Fruit fly (Drosophila melanogaster) whole organism, embryonic: ENCODE data around the gene Pgcl.

Experiments used
- Bgb ChIP-seq: fragments of 200-800 bp; sonication (Bioruptor generic); IDR thresholded peaks from 2 replicates; pipeline ENCODE4 v1.3.6; 2022; ENCODE audit warnings: missing biosample characterization, missing genetic modification characterization; ENCODE audit not compliant: partially characterized antibody
- CG12104 ChIP-seq: fragments of 200-800 bp; sonication (Bioruptor generic); optimal IDR thresholded peaks from 3 replicates; lab custom pipeline; 2016; ENCODE audit warnings: missing biosample characterization, missing genetic modification characterization
- CG14710 ChIP-seq: fragments of 200-800 bp; sonication (Bioruptor generic); optimal IDR thresholded peaks from 3 replicates; lab custom pipeline; 2019; ENCODE audit warnings: missing biosample characterization, mild to moderate bottlenecking, missing genetic modification characterization, moderate library complexity
- CG15696 ChIP-seq: fragments of 200-800 bp; sonication (Bioruptor generic); optimal IDR thresholded peaks from 2 replicates; lab custom pipeline; 2019; ENCODE audit warnings: missing biosample characterization, mild to moderate bottlenecking, missing genetic modification characterization, moderate library complexity
- CG17612 ChIP-seq: fragments of 200-800 bp; sonication (Bioruptor generic); IDR thresholded peaks from 2 replicates; pipeline ENCODE4 v1.3.6; 2022; ENCODE audit warnings: missing biosample characterization, missing genetic modification characterization
- CG2889 ChIP-seq: fragments of 200-800 bp; sonication (Bioruptor generic); IDR thresholded peaks from 3 replicates; pipeline ENCODE4 v1.3.6; 2022; ENCODE audit warnings: missing biosample characterization, missing genetic modification characterization
- CG31224 ChIP-seq: fragments of 200-800 bp; sonication (Bioruptor generic); IDR thresholded peaks from 2 replicates; pipeline ENCODE4 v1.3.6; 2022; ENCODE audit warnings: missing biosample characterization, missing genetic modification characterization
- CG4328 ChIP-seq: fragments of 200-800 bp; sonication (Bioruptor generic); optimal IDR thresholded peaks from 3 replicates; lab custom pipeline; 2017; ENCODE audit warnings: missing biosample characterization, missing genetic modification reagents, missing genetic modification characterization
- CG5180 ChIP-seq: fragments of 200-800 bp; sonication (Bioruptor generic); optimal IDR thresholded peaks from 3 replicates; lab custom pipeline; 2017; ENCODE audit warnings: missing biosample characterization, missing genetic modification characterization, mild to moderate bottlenecking, moderate library complexity, missing genetic modification reagents
- CG6765 ChIP-seq: fragments of 200-800 bp; sonication (Bioruptor generic); optimal IDR thresholded peaks from 3 replicates; lab custom pipeline; 2017; ENCODE audit warnings: missing biosample characterization, mild to moderate bottlenecking, missing genetic modification characterization
- Dfd ChIP-seq, 2 experiments: fragments of >200 bp; optimal IDR thresholded peaks; 2 replicates each; lab custom pipeline; 2017; ENCODE audit warnings: missing biosample characterization in 2 of 2, missing genetic modification characterization in 2 of 2
- Dref ChIP-seq: fragments of 200-800 bp; sonication (Bioruptor generic); IDR thresholded peaks from 2 replicates; pipeline ENCODE4 v1.3.6; 2022; ENCODE audit warnings: missing biosample characterization, missing genetic modification characterization
- Ets65A ChIP-seq: fragments of 200-800 bp; sonication (Bioruptor generic); peaks from one replicate; lab custom pipeline; 2016; ENCODE audit warnings: missing biosample characterization, missing genetic modification characterization
- Fer1 ChIP-seq: fragments of 200-800 bp; sonication (Bioruptor generic); optimal IDR thresholded peaks from 2 replicates; lab custom pipeline; 2017; ENCODE audit warnings: missing biosample characterization, mild to moderate bottlenecking, missing genetic modification characterization
- H15 ChIP-seq: fragments of 200-800 bp; sonication (Bioruptor generic); IDR thresholded peaks from 3 replicates; pipeline ENCODE4 v1.3.6; 2022; ENCODE audit warnings: missing biosample characterization, missing genetic modification characterization
- HHEX ChIP-seq: fragments of 200-800 bp; sonication (Bioruptor generic); optimal IDR thresholded peaks from 3 replicates; lab custom pipeline; 2017; ENCODE audit warnings: missing biosample characterization, mild to moderate bottlenecking, missing genetic modification characterization, missing genetic modification reagents
- Med ChIP-seq: fragments of 200-800 bp; sonication (Bioruptor generic); peaks from one replicate; lab custom pipeline; 2016; ENCODE audit warnings: missing biosample characterization, missing genetic modification characterization, mild to moderate bottlenecking, inconsistent platforms, moderate library complexity
- Myb ChIP-seq: fragments of 200-800 bp; sonication (Bioruptor generic); optimal IDR thresholded peaks from 2 replicates; lab custom pipeline; 2016; ENCODE audit warnings: missing biosample characterization, missing genetic modification characterization
- NC2β ChIP-seq: fragments of 200-800 bp; sonication (Bioruptor generic); optimal IDR thresholded peaks from 2 replicates; lab custom pipeline; 2016; ENCODE audit warnings: missing biosample characterization, missing genetic modification characterization
- Oaz ChIP-seq: fragments of 200-800 bp; sonication (Bioruptor generic); IDR thresholded peaks from 2 replicates; pipeline ENCODE4 v1.3.6; 2022; ENCODE audit warnings: missing biosample characterization, missing genetic modification characterization
- Pdp1 ChIP-seq, 2 experiments: fragments of 200-800 bp; sonication (Bioruptor generic); optimal IDR thresholded peaks; 3 replicates each; lab custom pipeline; 2016; ENCODE audit warnings: missing biosample characterization in 2 of 2, missing genetic modification characterization in 2 of 2, mild to moderate bottlenecking in 1 of 2, moderate library complexity in 1 of 2
- Xrp1 ChIP-seq: fragments of 200-800 bp; sonication (Bioruptor generic); IDR thresholded peaks from 2 replicates; pipeline ENCODE4 v1.3.6; 2022; ENCODE audit warnings: missing biosample characterization, missing genetic modification characterization
- ara ChIP-seq: fragments of 200-800 bp; sonication (Bioruptor generic); IDR thresholded peaks from 2 replicates; pipeline ENCODE4 v1.3.6; 2022; ENCODE audit warnings: missing biosample characterization, missing genetic modification characterization
- crol ChIP-seq: fragments of 200-800 bp; sonication (Bioruptor generic); IDR thresholded peaks from 2 replicates; pipeline ENCODE4 v1.3.6; 2022; ENCODE audit warnings: missing biosample characterization, missing genetic modification characterization
- dmrt11E ChIP-seq: fragments of 200-800 bp; sonication (Bioruptor generic); optimal IDR thresholded peaks from 3 replicates; lab custom pipeline; 2018; ENCODE audit warnings: missing biosample characterization, mild to moderate bottlenecking, missing genetic modification characterization, moderate library complexity
- esg ChIP-seq: fragments of 200-800 bp; sonication (Bioruptor generic); conservative IDR thresholded peaks from 2 replicates; pipeline ENCODE4 v1.3.6; 2022; ENCODE audit warnings: missing biosample characterization, missing genetic modification characterization
- eyg ChIP-seq: fragments of 200-800 bp; sonication (Bioruptor generic); optimal IDR thresholded peaks from 3 replicates; lab custom pipeline; 2016; ENCODE audit warnings: missing biosample characterization, missing genetic modification characterization
- gsb-n ChIP-seq: fragments of 200-800 bp; sonication (Bioruptor generic); optimal IDR thresholded peaks from 3 replicates; lab custom pipeline; 2018; ENCODE audit warnings: missing biosample characterization, mild to moderate bottlenecking, missing genetic modification characterization
- gt ChIP-seq: fragments of 200-800 bp; sonication (Bioruptor generic); IDR thresholded peaks from 2 replicates; pipeline ENCODE4 v1.3.6; 2022; ENCODE audit warnings: missing biosample characterization, missing genetic modification characterization
- hbn ChIP-seq: fragments of 200-800 bp; sonication (Bioruptor generic); IDR thresholded peaks from 2 replicates; pipeline ENCODE4 v1.3.6; 2022; ENCODE audit warnings: missing biosample characterization, missing genetic modification characterization; ENCODE audit not compliant: partially characterized antibody
- ind ChIP-seq: fragments of 200-800 bp; sonication (Bioruptor generic); optimal IDR thresholded peaks from 3 replicates; lab custom pipeline; 2016; ENCODE audit warnings: missing biosample characterization, missing genetic modification characterization
- mirr ChIP-seq: fragments of 200-800 bp; sonication (Bioruptor generic); optimal IDR thresholded peaks from 3 replicates; lab custom pipeline; 2018; ENCODE audit warnings: missing biosample characterization, mild to moderate bottlenecking, missing genetic modification characterization
- onecut ChIP-seq: fragments of 200-800 bp; sonication (Bioruptor generic); IDR thresholded peaks from 2 replicates; pipeline ENCODE4 v1.3.6; 2022; ENCODE audit warnings: missing biosample characterization, missing genetic modification characterization
- otp ChIP-seq: fragments of 200-800 bp; sonication (Bioruptor generic); IDR thresholded peaks from 3 replicates; pipeline ENCODE4, ENCODE4 v1.3.6; 2022; ENCODE audit warnings: missing biosample characterization, missing genetic modification characterization
- pros ChIP-seq: fragments of 200-800 bp; sonication (Bioruptor generic); optimal IDR thresholded peaks from 3 replicates; lab custom pipeline; 2019; ENCODE audit warnings: missing biosample characterization, mild to moderate bottlenecking, missing genetic modification characterization, moderate library complexity
- psq ChIP-seq: fragments of 200-800 bp; sonication (Bioruptor generic); optimal IDR thresholded peaks from 2 replicates; lab custom pipeline; 2017; ENCODE audit warnings: missing biosample characterization, missing genetic modification characterization
- sc ChIP-seq, 3 experiments: fragments of >200 bp in 2 of 3; fragments of 200-800 bp in 1 of 3; sonication (Bioruptor generic) in 1 of 3; optimal IDR thresholded peaks; 2 replicates in 2 of 3; 3 replicates in 1 of 3; lab custom pipeline; 2017; ENCODE audit warnings: mild to moderate bottlenecking in 1 of 3, missing biosample characterization in 1 of 3, missing genetic modification characterization in 1 of 3, missing genetic modification reagents in 1 of 3
- sens ChIP-seq: fragments of 200-800 bp; sonication (Bioruptor generic); peaks from one replicate; lab custom pipeline; 2016; ENCODE audit warnings: missing biosample characterization, missing genetic modification characterization
- sens-2 ChIP-seq: fragments of 200-800 bp; sonication (Bioruptor generic); IDR thresholded peaks from 2 replicates; pipeline ENCODE4 v1.3.6; 2022; ENCODE audit warnings: missing biosample characterization, missing genetic modification characterization
- toy ChIP-seq: fragments of 200-800 bp; sonication (Bioruptor generic); IDR thresholded peaks from 2 replicates; pipeline ENCODE4 v1.3.6; 2022; ENCODE audit warnings: missing biosample characterization, missing genetic modification characterization
- ttk ChIP-seq: fragments of 200-800 bp; sonication (Bioruptor generic); IDR thresholded peaks from 2 replicates; pipeline ENCODE4 v2.1.2; 2022; ENCODE audit warnings: missing biosample characterization, missing genetic modification characterization
- wdn ChIP-seq: fragments of 200-800 bp; sonication (Bioruptor generic); IDR thresholded peaks from 2 replicates; pipeline ENCODE4 v1.3.6; 2022; ENCODE audit warnings: missing biosample characterization, missing genetic modification characterization
- zf30C ChIP-seq: fragments of 200-800 bp; sonication (Bioruptor generic); optimal IDR thresholded peaks from 3 replicates; lab custom pipeline; 2018; ENCODE audit warnings: missing biosample characterization, mild to moderate bottlenecking, missing genetic modification characterization
- zfh1 ChIP-seq: fragments of 200-800 bp; sonication (Bioruptor generic); IDR thresholded peaks from 3 replicates; pipeline ENCODE4 v1.3.6; 2022; ENCODE audit warnings: missing biosample characterization, missing genetic modification characterization

Pgcl gene

dm6 chrX:476230-477143 is 39.2 kb upstream of the Pgcl start, which contains the start of the genes ebo and CG13373 (continued):
- TF ChIP-seq Dref (GFP tag; lab: Robert Waterston, UW) (peak; percentile 73), wdn (GFP tag; lab: Robert Waterston, UW) (no peak), H15 (GFP tag; lab: Robert Waterston, UW) (no peak), NC2β (GFP tag; lab: Kevin White, UChicago) (no peak), toy (GFP tag; lab: Robert Waterston, UW) (no peak), Myb (GFP tag; lab: Kevin White, UChicago) (peak; percentile 11), ara (GFP tag; lab: Robert Waterston, UW) (no peak), CG6765 (GFP tag; lab: Kevin White, UChicago) (no peak), onecut (0 out of 2 replicates have a peak, but pooled peaks have one; percentile 22), ttk (GFP tag; lab: Robert Waterston, UW) (no peak), Dfd (GFP tag; optimal IDR thresholded peaks at IDR 0.05; lab: Kevin White, UChicago) (no peak), CG31224 (GFP tag; lab: Robert Waterston, UW) (no peak), Pdp1 (GFP tag; optimal IDR thresholded peaks at IDR 0.05; lab: Kevin White, UChicago) (no peak), sens-2 (GFP tag; lab: Robert Waterston, UW) (no peak), Bgb (GFP tag; lab: Robert Waterston, UW) (peak; percentile 49), crol (GFP tag; lab: Robert Waterston, UW) (no peak), esg (GFP tag; lab: Robert Waterston, UW) (no peak), CG4328 (GFP tag; lab: Kevin White, UChicago) (peak; percentile 15), gt (GFP tag; lab: Robert Waterston, UW) (no peak), sc (optimal IDR thresholded peaks at IDR 0.05; lab: Kevin White, UChicago) (no peak), sc (GFP tag; optimal IDR thresholded peaks at IDR 0.05; lab: Kevin White, UChicago) (no peak), hbn (GFP tag; lab: Robert Waterston, UW) (peak; percentile 62), Fer1 (GFP tag; lab: Kevin White, UChicago) (peak; percentile 19), mirr (GFP tag; lab: Kevin White, UChicago) (no peak), CG5180 (GFP tag; lab: Kevin White, UChicago) (no peak)
- TF ChIP-seq, all 482 proteins: peak for 117

DNA sequence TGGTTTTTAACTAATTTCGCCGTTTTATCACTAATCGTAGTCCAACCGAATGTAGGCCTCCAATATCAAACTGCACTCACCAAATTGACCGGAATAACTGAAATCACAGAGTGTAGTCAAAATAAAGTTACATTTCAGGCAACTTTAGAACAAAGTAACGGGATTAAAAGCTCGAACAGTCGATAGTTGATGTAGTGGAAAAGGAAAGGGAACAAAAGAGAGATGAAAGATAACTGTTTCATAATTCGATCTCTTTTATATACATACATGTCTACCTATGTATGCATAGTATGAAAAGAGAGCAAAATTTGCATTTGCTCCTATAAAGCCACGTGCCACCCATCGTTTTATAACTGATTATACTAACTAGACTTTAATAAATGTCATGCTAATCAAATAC is 33.4 kb upstream of the Pgcl start, which contains the start of gene CG32816:
CG32816 (minus strand) TSS at position 101 of the 400 bp plus-strand sequence.
- TF ChIP-seq Med (GFP tag; lab: Kevin White, UChicago) (peak; percentile 24), Oaz (GFP tag; lab: Robert Waterston, UW) (no peak), eyg (GFP tag; lab: Kevin White, UChicago) (no peak), CG17612 (GFP tag; lab: Robert Waterston, UW) (no peak), CG2889 (no peak)

DNA sequence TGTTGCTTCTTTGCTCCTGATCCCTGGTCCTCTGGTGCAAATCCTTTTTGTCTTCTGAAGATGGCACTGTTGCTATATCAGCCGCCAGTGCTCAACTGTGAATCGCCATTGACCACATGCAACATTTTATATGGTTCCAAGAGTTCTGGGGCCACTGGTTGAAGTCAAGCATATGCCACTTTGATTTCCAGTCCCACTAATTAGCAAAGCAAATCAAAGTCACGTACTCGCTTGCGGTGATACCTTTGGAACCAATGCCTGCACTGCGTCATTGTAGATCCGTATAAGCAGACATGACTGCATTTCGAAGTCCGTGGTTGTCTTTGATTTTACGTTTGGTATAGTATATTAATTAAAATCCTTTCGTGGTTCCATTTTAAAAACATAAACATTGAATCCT is 32.0 kb upstream of the Pgcl start, which contains the start of gene Cyp4g1:
Cyp4g1 (minus strand) TSS at position 101 of the 400 bp plus-strand sequence.
- TF ChIP-seq crol (GFP tag; lab: Robert Waterston, UW) = no peak
- peak; percentile 25 for TF ChIP-seq Med (GFP tag; lab: Kevin White, UChicago)

- TF ChIP-seq gsb-n (peak; percentile 15), zf30C (peak; percentile 92), sens (GFP tag; lab: Kevin White, UChicago) (peak; percentile 75), Xrp1 (GFP tag; lab: Robert Waterston, UW) (0 out of 2 replicates have a peak, but pooled peaks have one; percentile 16), HHEX (GFP tag; lab: Kevin White, UChicago) (no peak), pros (GFP tag; lab: Kevin White, UChicago) (peak; percentile 88), CG15696 (tag; lab: Kevin White, UChicago) (peak; percentile 15), dmrt11E (peak; percentile 22), CG12104 (GFP tag; lab: Kevin White, UChicago) (no peak), otp (0 out of 3 replicates have a peak, but pooled peaks have one; percentile 11), Ets65A (GFP tag; lab: Kevin White, UChicago) (peak; percentile 4), psq (no peak), ind (GFP tag; lab: Kevin White, UChicago) (no peak), zfh1 (GFP tag; lab: Robert Waterston, UW) (0 out of 3 replicates have a peak, but pooled peaks have one; percentile 26), CG14710 (tag; lab: Kevin White, UChicago) (peak; percentile 11)
Measured at dm6 chrX:463934-464333, 26.7 kb upstream of the Pgcl start.
